Worm (Caenorhabditis elegans) whole organism, young adult: ENCODE measurements around the gene warf-1.

Experiments
- B0019.2 ChIP-seq: fragments of 200-800 bp; sonication (Bioruptor generic); conservative IDR thresholded peaks from 2 replicates; pipeline ENCODE4 v1.3.6; 2022; ENCODE audit warnings: missing genetic modification reagents, missing genetic modification characterization, missing compliant biosample characterization
- Y79H2A.3 ChIP-seq: fragments of 200-800 bp; sonication (Bioruptor generic); conservative IDR thresholded peaks from 2 replicates; pipeline ENCODE4 v1.3.6; 2022; ENCODE audit warnings: missing genetic modification reagents, missing genetic modification characterization, missing compliant biosample characterization
- ceh-100 ChIP-seq: fragments of 200-800 bp; sonication (Bioruptor generic); IDR thresholded peaks from 2 replicates; pipeline ENCODE4 v1.3.6; 2022; ENCODE audit warnings: missing genetic modification reagents, missing genetic modification characterization, missing compliant biosample characterization
- let-607 ChIP-seq, 2 experiments: fragments of 200-800 bp in 1 of 2; sonication (Bioruptor generic) in 1 of 2; sonication (generic microtip) in 1 of 2; optimal IDR thresholded peaks; 2 replicates each; lab custom pipeline; 2016 to 2018; ENCODE audit warnings: mild to moderate bottlenecking in 2 of 2, missing compliant biosample characterization in 2 of 2, missing genetic modification characterization in 2 of 2, moderate library complexity in 2 of 2, missing genotype in 1 of 2
- nfya-1 ChIP-seq: sonication (generic microtip); optimal IDR thresholded peaks from 2 replicates; lab custom pipeline; 2017; ENCODE audit warnings: antibody characterized with exemption, missing compliant biosample characterization, missing genetic modification characterization, borderline replicate concordance; ENCODE audit not compliant: insufficient read depth
- rcor-1 ChIP-seq: fragments of 200-800 bp; sonication (Bioruptor generic); IDR thresholded peaks from 2 replicates; pipeline ENCODE4 v1.3.6; 2022; ENCODE audit warnings: missing genetic modification reagents, missing genetic modification characterization, missing compliant biosample characterization
- unc-62 ChIP-seq: fragments of 150-350 bp; optimal IDR thresholded peaks from 2 replicates; lab custom pipeline; 2014; ENCODE audit warnings: missing biosample characterization, missing genetic modification reagents, missing genetic modification characterization

DNA sequence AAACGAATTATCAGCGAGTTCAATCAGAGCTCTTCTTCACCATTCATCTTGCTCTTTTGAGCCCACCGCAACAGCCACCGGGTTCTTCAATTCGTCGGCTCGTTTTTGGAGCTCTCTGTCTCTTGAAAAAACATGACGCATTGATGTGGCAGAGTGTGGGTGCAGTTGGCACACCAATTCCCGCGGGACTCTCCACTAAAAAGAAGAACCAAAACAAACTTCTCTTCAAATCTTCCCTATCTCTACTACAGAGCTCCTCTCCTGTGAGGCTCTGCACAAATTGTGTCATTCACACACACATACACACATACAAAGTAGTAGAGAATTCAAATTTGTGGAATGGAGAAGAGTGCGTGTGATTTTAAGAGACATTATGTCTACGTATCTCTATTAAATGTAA is 28.4 kb downstream of the warf-1 start:
- TF ChIP-seq rcor-1 (GFP tag; lab: Robert Waterston, UW) (no peak), Y79H2A.3 (GFP tag; lab: Robert Waterston, UW) (no peak), B0019.2 (GFP tag; lab: Robert Waterston, UW) (no peak), unc-62 (GFP tag; lab: Kevin White, UChicago) (no peak), nfya-1 (no peak), let-607 (tag; optimal IDR thresholded peaks at IDR 0.05; lab: Kevin White, UChicago) (no peak), ceh-100 (GFP tag; lab: Robert Waterston, UW) (no peak)
